Worm (Caenorhabditis elegans) whole organism, young adult: ENCODE results near the gene C52B9.19.
"Not testable (repeated sequence)": the region's sequence is repeated elsewhere in the genome, so short reads cannot be mapped to it uniquely, and the experiment has no call there.

Source experiments
- ceh-27 ChIP-seq: fragments of 200-800 bp; sonication (Bioruptor generic); optimal IDR thresholded peaks from 2 replicates; lab custom pipeline; 2018; ENCODE audit warnings: mild to moderate bottlenecking, missing genetic modification characterization, moderate library complexity, missing compliant biosample characterization
- pbrm-1 ChIP-seq: fragments of 200-800 bp; sonication (Bioruptor generic); IDR thresholded peaks from 2 replicates; pipeline ENCODE4 v1.3.6; 2022; ENCODE audit warnings: missing genetic modification reagents, missing genetic modification characterization, missing compliant biosample characterization
- ztf-28 ChIP-seq: fragments of 200-800 bp; sonication (Bioruptor generic); IDR thresholded peaks from 2 replicates; pipeline ENCODE4 v1.3.6; 2022; ENCODE audit warnings: missing genetic modification reagents, missing genetic modification characterization, missing compliant biosample characterization

Gene C52B9.19

ce11 chrX:4332305-4332704 is 50.0 kb downstream of the C52B9.19 start, which contains the start of gene C24A8.6:
Gene C24A8.6, minus strand, starts transcription at chrX:4332405.
- not testable (repeated sequence) for TF ChIP-seq ceh-27 (GFP tag; lab: Kevin White, UChicago); pbrm-1; ztf-28 (GFP tag; lab: Robert Waterston, UW)
